Fruit fly (Drosophila melanogaster) whole organism, embryonic: ENCODE data around the gene Jhbp13.

Experiments used
- CG2116 ChIP-seq: fragments of 200-800 bp; sonication (Bioruptor generic); optimal IDR thresholded peaks from 3 replicates; lab custom pipeline; 2018; ENCODE audit warnings: missing biosample characterization, mild to moderate bottlenecking, missing genetic modification characterization
- CG4424 ChIP-seq: fragments of 200-800 bp; sonication (Bioruptor generic); optimal IDR thresholded peaks from 3 replicates; lab custom pipeline; 2016; ENCODE audit warnings: missing biosample characterization, missing genetic modification characterization
- Dp ChIP-seq: fragments of 200-800 bp; sonication (Bioruptor generic); optimal IDR thresholded peaks from 2 replicates; lab custom pipeline; 2018; ENCODE audit warnings: missing biosample characterization, mild to moderate bottlenecking, missing genetic modification characterization, moderate library complexity
- Hey ChIP-seq: fragments of 200-800 bp; sonication (Bioruptor generic); optimal IDR thresholded peaks from 3 replicates; lab custom pipeline; 2018; ENCODE audit warnings: missing biosample characterization, mild to moderate bottlenecking, missing genetic modification characterization
- Opbp ChIP-seq: fragments of 200-800 bp; sonication (Bioruptor generic); IDR thresholded peaks from 3 replicates; pipeline ENCODE4 v1.3.6; 2022; ENCODE audit warnings: missing biosample characterization, missing genetic modification characterization; ENCODE audit not compliant: partially characterized antibody
- Side ChIP-seq: fragments of 200-800 bp; sonication (Bioruptor generic); optimal IDR thresholded peaks from 2 replicates; lab custom pipeline; 2016; ENCODE audit warnings: missing biosample characterization, missing genetic modification characterization
- bab2 ChIP-seq: fragments of 200-800 bp; sonication (Bioruptor generic); optimal IDR thresholded peaks from 2 replicates; lab custom pipeline; 2016; ENCODE audit warnings: missing biosample characterization, missing genetic modification characterization
- cato ChIP-seq: fragments of 200-800 bp; sonication (Bioruptor generic); optimal IDR thresholded peaks from 2 replicates; lab custom pipeline; 2016; ENCODE audit warnings: missing biosample characterization, missing genetic modification characterization, borderline replicate concordance
- corto ChIP-seq: fragments of 200-800 bp; sonication (Bioruptor generic); optimal IDR thresholded peaks from 2 replicates; lab custom pipeline; 2016; ENCODE audit warnings: missing biosample characterization, mild to moderate bottlenecking, missing genetic modification characterization, moderate library complexity
- stc ChIP-seq: fragments of 200-800 bp; sonication (Bioruptor generic); IDR thresholded peaks from 2 replicates; pipeline ENCODE4 v1.3.6; 2022; ENCODE audit warnings: missing biosample characterization, missing genetic modification characterization
- tap ChIP-seq: fragments of 200-800 bp; optimal IDR thresholded peaks from 3 replicates; lab custom pipeline; 2019; ENCODE audit warnings: missing biosample characterization, mild to moderate bottlenecking, missing genetic modification characterization, moderate library complexity
- ttk ChIP-seq: fragments of 200-800 bp; sonication (Bioruptor generic); IDR thresholded peaks from 2 replicates; pipeline ENCODE4 v2.1.2; 2022; ENCODE audit warnings: missing biosample characterization, missing genetic modification characterization

DNA sequence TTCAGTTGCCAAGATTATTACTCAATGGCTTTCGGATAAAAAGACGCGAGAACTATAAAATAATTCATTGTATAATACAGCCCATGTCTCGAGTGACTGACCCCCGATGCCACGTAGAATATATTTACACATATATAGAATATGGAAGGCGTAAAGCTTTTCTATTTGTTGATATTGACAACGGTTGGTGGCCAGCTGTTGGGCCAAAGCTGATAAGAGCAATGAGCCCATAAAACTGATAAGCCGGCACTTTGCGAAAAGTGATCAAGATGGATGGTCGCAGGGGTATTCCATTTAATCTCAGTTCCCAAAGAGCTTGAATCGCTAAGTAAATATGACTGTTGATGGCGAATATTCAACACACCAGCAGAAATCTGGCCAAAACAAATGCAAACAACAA is 49.3 kb upstream of the Jhbp13 start:
- no peak for TF ChIP-seq Side
- TF ChIP-seq cato (GFP tag; lab: Kevin White, UChicago), result no peak
- no peak for TF ChIP-seq stc (GFP tag; lab: Robert Waterston, UW)
- TF ChIP-seq Dp, result no peak
- TF ChIP-seq ttk, result no peak
- no peak for TF ChIP-seq corto (GFP tag; lab: Kevin White, UChicago)
- no peak for TF ChIP-seq CG4424 (GFP tag; lab: Kevin White, UChicago)
- TF ChIP-seq Opbp, result no peak
- no peak for TF ChIP-seq Hey (tag; lab: Kevin White, UChicago)
- TF ChIP-seq CG2116 (GFP tag; lab: Kevin White, UChicago), result no peak
- no peak for TF ChIP-seq tap (tag; lab: Kevin White, UChicago)
- TF ChIP-seq bab2 (GFP tag; lab: Kevin White, UChicago), result no peak
